Fruit fly (Drosophila melanogaster) whole organism, embryonic: ENCODE results near the gene mask.

Experiments used
- Adf1 ChIP-seq: fragments of 200-800 bp; sonication (Bioruptor generic); IDR thresholded peaks from 2 replicates; pipeline ENCODE4 v1.3.6; 2022; ENCODE audit warnings: missing biosample characterization, missing genetic modification characterization
- Antp ChIP-seq: fragments of 200-800 bp; sonication (Bioruptor generic); optimal IDR thresholded peaks from 3 replicates; lab custom pipeline; 2016; ENCODE audit warnings: missing biosample characterization, missing genetic modification characterization
- BEAF-32 ChIP-seq: fragments of 200-800 bp; sonication (Bioruptor generic); optimal IDR thresholded peaks from 3 replicates; lab custom pipeline; 2017; ENCODE audit warnings: missing biosample characterization, missing genetic modification characterization, mild to moderate bottlenecking, moderate library complexity, missing genetic modification reagents
- Bgb ChIP-seq: fragments of 200-800 bp; sonication (Bioruptor generic); IDR thresholded peaks from 2 replicates; pipeline ENCODE4 v1.3.6; 2022; ENCODE audit warnings: missing biosample characterization, missing genetic modification characterization; ENCODE audit not compliant: partially characterized antibody
- CG10209 ChIP-seq: fragments of 200-800 bp; sonication (Bioruptor generic); optimal IDR thresholded peaks from 3 replicates; lab custom pipeline; 2017; ENCODE audit warnings: missing biosample characterization, mild to moderate bottlenecking, missing genetic modification characterization, missing genetic modification reagents
- CG10267 ChIP-seq: fragments of 200-800 bp; sonication (Bioruptor generic); optimal IDR thresholded peaks from 2 replicates; lab custom pipeline; 2018; ENCODE audit warnings: missing biosample characterization, mild to moderate bottlenecking, missing genetic modification characterization, moderate library complexity
- CG13287 ChIP-seq: fragments of 200-800 bp; sonication (Bioruptor generic); IDR thresholded peaks from 2 replicates; pipeline ENCODE4 v1.3.6; 2022; ENCODE audit warnings: missing biosample characterization, missing genetic modification characterization; ENCODE audit not compliant: partially characterized antibody
- CG14710 ChIP-seq: fragments of 200-800 bp; sonication (Bioruptor generic); optimal IDR thresholded peaks from 3 replicates; lab custom pipeline; 2019; ENCODE audit warnings: missing biosample characterization, mild to moderate bottlenecking, missing genetic modification characterization, moderate library complexity
- CG15514 ChIP-seq: fragments of 200-800 bp; sonication (Bioruptor generic); optimal IDR thresholded peaks from 3 replicates; lab custom pipeline; 2017; ENCODE audit warnings: missing biosample characterization, missing genetic modification characterization, mild to moderate bottlenecking, moderate library complexity, missing genetic modification reagents
- CG1603 ChIP-seq: fragments of 200-800 bp; sonication (Bioruptor generic); optimal IDR thresholded peaks from 2 replicates; lab custom pipeline; 2019; ENCODE audit warnings: missing biosample characterization, mild to moderate bottlenecking, missing genetic modification characterization, moderate library complexity
- CG1832 ChIP-seq: fragments of 200-800 bp; sonication (Bioruptor generic); optimal IDR thresholded peaks from 2 replicates; lab custom pipeline; 2017; ENCODE audit warnings: missing biosample characterization, mild to moderate bottlenecking, missing genetic modification characterization, inconsistent platforms
- CG2116 ChIP-seq: fragments of 200-800 bp; sonication (Bioruptor generic); optimal IDR thresholded peaks from 3 replicates; lab custom pipeline; 2018; ENCODE audit warnings: missing biosample characterization, mild to moderate bottlenecking, missing genetic modification characterization
- CG4617 ChIP-seq: fragments of 200-800 bp; sonication (Bioruptor generic); optimal IDR thresholded peaks from 3 replicates; lab custom pipeline; 2016; ENCODE audit warnings: missing biosample characterization, missing genetic modification characterization, borderline replicate concordance
- CG8944 ChIP-seq: fragments of 200-800 bp; sonication (Bioruptor generic); optimal IDR thresholded peaks from 3 replicates; lab custom pipeline; 2016; ENCODE audit warnings: missing biosample characterization, missing genetic modification characterization
- CG9797 ChIP-seq: fragments of 200-800 bp; sonication (Bioruptor generic); optimal IDR thresholded peaks from 3 replicates; lab custom pipeline; 2018; ENCODE audit warnings: missing biosample characterization, mild to moderate bottlenecking, missing genetic modification characterization
- Dp ChIP-seq: fragments of 200-800 bp; sonication (Bioruptor generic); optimal IDR thresholded peaks from 2 replicates; lab custom pipeline; 2018; ENCODE audit warnings: missing biosample characterization, mild to moderate bottlenecking, missing genetic modification characterization, moderate library complexity
- E2f2 ChIP-seq: fragments of 200-800 bp; sonication (Bioruptor generic); IDR thresholded peaks from 2 replicates; pipeline ENCODE4 v1.3.6; 2022; ENCODE audit warnings: missing biosample characterization, missing genetic modification characterization
- ERR ChIP-seq: fragments of 200-800 bp; sonication (Bioruptor generic); optimal IDR thresholded peaks from 2 replicates; lab custom pipeline; 2016; ENCODE audit warnings: missing biosample characterization, missing genetic modification characterization
- Ets97D ChIP-seq: fragments of 200-800 bp; sonication (Bioruptor generic); optimal IDR thresholded peaks from 3 replicates; lab custom pipeline; 2016; ENCODE audit warnings: missing biosample characterization, missing genetic modification characterization
- HLH54F ChIP-seq: fragments of 200-800 bp; sonication (Bioruptor generic); optimal IDR thresholded peaks from 3 replicates; lab custom pipeline; 2016; ENCODE audit warnings: missing biosample characterization, missing genetic modification characterization
- Hmx ChIP-seq: fragments of 200-800 bp; sonication (Bioruptor generic); optimal IDR thresholded peaks from 2 replicates; lab custom pipeline; 2016; ENCODE audit warnings: missing biosample characterization, missing genetic modification characterization
- Hr39 ChIP-seq: fragments of >200 bp; optimal IDR thresholded peaks from 2 replicates; lab custom pipeline; 2017
- MBD-R2 ChIP-seq: fragments of 200-800 bp; sonication (Bioruptor generic); IDR thresholded peaks from 2 replicates; pipeline ENCODE4 v1.3.6; 2022; ENCODE audit warnings: missing biosample characterization, missing genetic modification characterization
- MESR4 ChIP-seq: fragments of 200-800 bp; sonication (Bioruptor generic); optimal IDR thresholded peaks from 2 replicates; lab custom pipeline; 2018; ENCODE audit warnings: missing biosample characterization, mild to moderate bottlenecking, missing genetic modification characterization, moderate library complexity
- Scr ChIP-seq: fragments of 200-800 bp; sonication (Bioruptor generic); IDR thresholded peaks from 2 replicates; pipeline ENCODE4 v1.3.6; 2022; ENCODE audit warnings: missing biosample characterization, missing genetic modification characterization; ENCODE audit not compliant: partially characterized antibody
- Sry-δ ChIP-seq: fragments of 200-800 bp; sonication (Bioruptor generic); optimal IDR thresholded peaks from 2 replicates; lab custom pipeline; 2016; ENCODE audit warnings: missing biosample characterization, missing genetic modification characterization
- Trl ChIP-seq, 3 experiments: fragments of >200 bp in 2 of 3; fragments of 200-800 bp in 1 of 3; sonication (Bioruptor generic) in 1 of 3; optimal IDR thresholded peaks; 2 replicates in 1 of 3; 3 replicates in 2 of 3; lab custom pipeline; 2016 to 2017; ENCODE audit warnings: missing biosample characterization in 1 of 3, missing genetic modification characterization in 1 of 3
- YL-1 ChIP-seq: fragments of 200-800 bp; sonication (Bioruptor generic); optimal IDR thresholded peaks from 3 replicates; lab custom pipeline; 2017; ENCODE audit warnings: missing biosample characterization, mild to moderate bottlenecking, missing genetic modification characterization
- ac ChIP-seq: fragments of 200-800 bp; sonication (Bioruptor generic); optimal IDR thresholded peaks from 3 replicates; lab custom pipeline; 2017; ENCODE audit warnings: missing biosample characterization, mild to moderate bottlenecking, missing genetic modification characterization
- bbx ChIP-seq: fragments of 200-800 bp; sonication (Bioruptor generic); IDR thresholded peaks from 2 replicates; pipeline ENCODE4 v1.3.6; 2022; ENCODE audit warnings: missing biosample characterization, missing genetic modification characterization; ENCODE audit not compliant: partially characterized antibody
- bigmax ChIP-seq: fragments of 200-800 bp; sonication (Bioruptor generic); optimal IDR thresholded peaks from 2 replicates; lab custom pipeline; 2018; ENCODE audit warnings: missing biosample characterization, mild to moderate bottlenecking, missing genetic modification characterization
- crol ChIP-seq: fragments of 200-800 bp; sonication (Bioruptor generic); IDR thresholded peaks from 2 replicates; pipeline ENCODE4 v1.3.6; 2022; ENCODE audit warnings: missing biosample characterization, missing genetic modification characterization
- crp ChIP-seq, 2 experiments: fragments of 200-800 bp; sonication (Bioruptor generic); optimal IDR thresholded peaks; 2 replicates in 1 of 2; 3 replicates in 1 of 2; lab custom pipeline; 2017; ENCODE audit warnings: missing biosample characterization in 2 of 2, missing genetic modification characterization in 2 of 2, mild to moderate bottlenecking in 1 of 2, moderate library complexity in 1 of 2
- dmrt99B ChIP-seq: fragments of 200-800 bp; sonication (Bioruptor generic); optimal IDR thresholded peaks from 2 replicates; lab custom pipeline; 2018; ENCODE audit warnings: missing biosample characterization, mild to moderate bottlenecking, missing genetic modification characterization, moderate library complexity
- gfzf ChIP-seq: fragments of 200-800 bp; sonication (Bioruptor generic); optimal IDR thresholded peaks from 2 replicates; lab custom pipeline; 2016; ENCODE audit warnings: missing biosample characterization, mild to moderate bottlenecking, missing genetic modification characterization, moderate library complexity
- hth ChIP-seq: fragments of >200 bp; optimal IDR thresholded peaks from 2 replicates; lab custom pipeline; 2017; ENCODE audit warnings: inconsistent platforms
- insv ChIP-seq, 2 experiments: fragments of 200-800 bp; sonication (Bioruptor generic); optimal IDR thresholded peaks; 3 replicates each; lab custom pipeline; 2016 to 2018; ENCODE audit warnings: missing biosample characterization in 2 of 2, missing genetic modification characterization in 2 of 2
- nerfin-1 ChIP-seq: fragments of 200-800 bp; sonication (Bioruptor generic); optimal IDR thresholded peaks from 3 replicates; lab custom pipeline; 2019; ENCODE audit warnings: missing biosample characterization, mild to moderate bottlenecking, missing genetic modification characterization, moderate library complexity
- org-1 ChIP-seq: fragments of 200-800 bp; sonication (Bioruptor generic); optimal IDR thresholded peaks from 2 replicates; lab custom pipeline; 2017; ENCODE audit warnings: missing biosample characterization, missing genetic modification characterization
- phol ChIP-seq: fragments of 200-800 bp; sonication (Bioruptor generic); optimal IDR thresholded peaks from 3 replicates; lab custom pipeline; 2018; ENCODE audit warnings: missing biosample characterization, mild to moderate bottlenecking, missing genetic modification characterization, moderate library complexity
- pnt ChIP-seq: fragments of 200-800 bp; sonication (Bioruptor generic); optimal IDR thresholded peaks from 3 replicates; lab custom pipeline; 2016; ENCODE audit warnings: missing biosample characterization, missing genetic modification characterization
- pzg ChIP-seq: fragments of 200-800 bp; sonication (Bioruptor generic); optimal IDR thresholded peaks from 3 replicates; lab custom pipeline; 2018; ENCODE audit warnings: missing biosample characterization, mild to moderate bottlenecking, missing genetic modification characterization, moderate library complexity
- row ChIP-seq: fragments of 200-800 bp; sonication (Bioruptor generic); IDR thresholded peaks from 3 replicates; pipeline ENCODE4 v1.3.6; 2022; ENCODE audit warnings: missing biosample characterization, missing genetic modification characterization
- run ChIP-seq: fragments of 200-800 bp; sonication (Bioruptor generic); optimal IDR thresholded peaks from 3 replicates; lab custom pipeline; 2018; ENCODE audit warnings: missing biosample characterization, mild to moderate bottlenecking, missing genetic modification characterization
- trem ChIP-seq: fragments of 200-800 bp; optimal IDR thresholded peaks from 3 replicates; lab custom pipeline; 2019; ENCODE audit warnings: missing biosample characterization, mild to moderate bottlenecking, missing genetic modification characterization, moderate library complexity
- twi ChIP-seq: fragments of 200-800 bp; optimal IDR thresholded peaks from 2 replicates; lab custom pipeline; 2019; ENCODE audit warnings: missing biosample characterization, mild to moderate bottlenecking, missing genetic modification characterization, moderate library complexity
- unc-4 ChIP-seq: fragments of 200-800 bp; sonication (Bioruptor generic); IDR thresholded peaks from 2 replicates; pipeline ENCODE4 v1.3.6; 2022; ENCODE audit warnings: missing biosample characterization, missing genetic modification characterization; ENCODE audit not compliant: partially characterized antibody
- wek ChIP-seq: fragments of 200-800 bp; sonication (Bioruptor generic); optimal IDR thresholded peaks from 3 replicates; lab custom pipeline; 2018; ENCODE audit warnings: missing biosample characterization, mild to moderate bottlenecking, missing genetic modification characterization, moderate library complexity
- yki ChIP-seq: fragments of >200 bp; optimal IDR thresholded peaks from 3 replicates; lab custom pipeline; 2018
- zfh1 ChIP-seq: fragments of 200-800 bp; sonication (Bioruptor generic); IDR thresholded peaks from 3 replicates; pipeline ENCODE4 v1.3.6; 2022; ENCODE audit warnings: missing biosample characterization, missing genetic modification characterization

The mask gene

dm6 chr3R:24186188-24186587 lies 44.2 kb upstream of the mask start, which contains the start of gene mora:
Gene mora, plus strand, starts transcription at chr3R:24186359.
- TF ChIP-seq trem (peak; percentile 26), Scr (0 out of 2 replicates have a peak, but pooled peaks have one; percentile 28), CG8944 (GFP tag; lab: Kevin White, UChicago) (no peak), dmrt99B (tag; lab: Kevin White, UChicago) (no peak), insv (GFP tag; optimal IDR thresholded peaks at IDR 0.05; lab: Kevin White, UChicago) (no peak), nerfin-1 (tag; lab: Kevin White, UChicago) (no peak), E2f2 (peak; percentile 95), CG10267 (peak; percentile 22), HLH54F (no peak), crol (0 out of 2 replicates have a peak, but pooled peaks have one; percentile 32), Ets97D (GFP tag; lab: Kevin White, UChicago) (peak; percentile 17), twi (tag; lab: Kevin White, UChicago) (peak; percentile 80), crp (GFP tag; optimal IDR thresholded peaks at IDR 0.05; lab: Kevin White, UChicago) (peak in 1 of 2 experiments; percentile 69), phol (tag; lab: Kevin White, UChicago) (peak; percentile 15), ac (GFP tag; lab: Kevin White, UChicago) (no peak), gfzf (peak; percentile 88), run (tag; lab: Kevin White, UChicago) (no peak), ERR (GFP tag; lab: Kevin White, UChicago) (no peak), Sry-δ (peak; percentile 12), CG9797 (GFP tag; lab: Kevin White, UChicago) (peak; percentile 86), Hmx (GFP tag; lab: Kevin White, UChicago) (no peak), MBD-R2 (GFP tag; lab: Robert Waterston, UW) (peak; percentile 36; the same call in 1 of the 2 replicates), org-1 (GFP tag; lab: Kevin White, UChicago) (no peak), zfh1 (GFP tag; lab: Robert Waterston, UW) (no peak), wek (GFP tag; lab: Kevin White, UChicago) (peak; percentile 11), CG14710 (tag; lab: Kevin White, UChicago) (peak; percentile 40), yki (no peak), CG10209 (GFP tag; lab: Kevin White, UChicago) (no peak), CG2116 (GFP tag; lab: Kevin White, UChicago) (peak; percentile 50), CG15514 (GFP tag; lab: Kevin White, UChicago) (peak; percentile 6), Adf1 (GFP tag; lab: Robert Waterston, UW) (no peak), BEAF-32 (GFP tag; lab: Kevin White, UChicago) (peak; percentile 47), CG13287 (peak; percentile 49), hth (no peak), Antp (GFP tag; lab: Kevin White, UChicago) (no peak), bbx (no peak), Trl (optimal IDR thresholded peaks at IDR 0.05; lab: Kevin White, UChicago) (no peak), Trl (GFP tag; optimal IDR thresholded peaks at IDR 0.05; lab: Kevin White, UChicago) (no peak), MESR4 (GFP tag; lab: Kevin White, UChicago) (peak; percentile 78), row (GFP tag; lab: Robert Waterston, UW) (peak; percentile 11; the same call in 1 of the 3 replicates), unc-4 (GFP tag; lab: Robert Waterston, UW) (peak; percentile 16; the same call in 1 of the 2 replicates), pzg (GFP tag; lab: Kevin White, UChicago) (peak; percentile 65), Dp (GFP tag; lab: Kevin White, UChicago) (peak; percentile 93), Bgb (GFP tag; lab: Robert Waterston, UW) (no peak), pnt (no peak), CG4617 (GFP tag; lab: Kevin White, UChicago) (peak; percentile 69), bigmax (GFP tag; lab: Kevin White, UChicago) (peak; percentile 13), CG1832 (GFP tag; lab: Kevin White, UChicago) (no peak), YL-1 (GFP tag; lab: Kevin White, UChicago) (peak; percentile 72), CG1603 (tag; lab: Kevin White, UChicago) (peak; percentile 59), Hr39 (no peak)
